Fruit fly (Drosophila melanogaster) whole organism, wandering third instar larva: ENCODE measurements around the gene CG18265.

Experiments used
- Abd-B ChIP-seq: fragments of >200 bp; optimal IDR thresholded peaks from 2 replicates; lab custom pipeline; 2017; ENCODE audit warnings: missing biosample characterization, missing genetic modification characterization
- CG32264 ChIP-seq: fragments of 200-800 bp; sonication (Bioruptor generic); optimal IDR thresholded peaks from 2 replicates; lab custom pipeline; 2016; ENCODE audit warnings: missing biosample characterization, missing genetic modification characterization
- CG9705 ChIP-seq: fragments of 200-800 bp; sonication (Bioruptor generic); optimal IDR thresholded peaks from 2 replicates; lab custom pipeline; 2018; ENCODE audit warnings: missing biosample characterization, mild to moderate bottlenecking, missing genetic modification characterization
- CrebA ChIP-seq: fragments of 200-800 bp; sonication (Bioruptor generic); optimal IDR thresholded peaks from 2 replicates; lab custom pipeline; 2016; ENCODE audit warnings: missing biosample characterization, mild to moderate bottlenecking, missing genetic modification characterization, borderline replicate concordance
- Dfd ChIP-seq: fragments of >200 bp; optimal IDR thresholded peaks from 2 replicates; lab custom pipeline; 2017; ENCODE audit warnings: missing biosample characterization, missing genetic modification characterization
- Dif ChIP-seq: fragments of 200-275, 200-300 bp; sonication (Bioruptor generic); optimal IDR thresholded peaks from 2 replicates; lab custom pipeline; 2018; ENCODE audit warnings: missing biosample characterization, missing genetic modification characterization; ENCODE audit not compliant: partially characterized antibody
- GATAd ChIP-seq: sonication (Bioruptor generic); optimal IDR thresholded peaks from 2 replicates; lab custom pipeline; 2016; ENCODE audit warnings: missing biosample characterization, missing genetic modification characterization
- HLH106 ChIP-seq: fragments of 200-800 bp; optimal IDR thresholded peaks from 3 replicates; lab custom pipeline; 2019; ENCODE audit warnings: missing biosample characterization, mild to moderate bottlenecking, missing genetic modification characterization, moderate library complexity
- Hnf4 ChIP-seq: fragments of 200-800 bp; sonication (Bioruptor generic); optimal IDR thresholded peaks from 2 replicates; lab custom pipeline; 2016; ENCODE audit warnings: missing biosample characterization, mild to moderate bottlenecking, missing genetic modification characterization
- Hr78 ChIP-seq: fragments of >200 bp; optimal IDR thresholded peaks from 2 replicates; lab custom pipeline; 2017; ENCODE audit warnings: missing biosample characterization, missing genetic modification characterization
- Hr83 ChIP-seq: fragments of 200-300 bp; sonication (Bioruptor generic); optimal IDR thresholded peaks from 2 replicates; lab custom pipeline; 2016; ENCODE audit warnings: missing biosample characterization, mild to moderate bottlenecking, missing genetic modification characterization, moderate library complexity; ENCODE audit not compliant: poor library complexity, severe bottlenecking
- Jra ChIP-seq: sonication (Bioruptor generic); optimal IDR thresholded peaks from 2 replicates; lab custom pipeline; 2016; ENCODE audit warnings: missing biosample characterization, missing genetic modification characterization
- Mio ChIP-seq: sonication (Bioruptor generic); optimal IDR thresholded peaks from 2 replicates; lab custom pipeline; 2016; ENCODE audit warnings: missing biosample characterization, missing genetic modification characterization
- Myc ChIP-seq: fragments of >200 bp; optimal IDR thresholded peaks from 2 replicates; lab custom pipeline; 2017
- N ChIP-seq: fragments of >200 bp; optimal IDR thresholded peaks from 2 replicates; lab custom pipeline; 2018; ENCODE audit warnings: missing biosample characterization, missing external identifiers, missing genetic modification characterization
- OdsH ChIP-seq: fragments of 200-800 bp; sonication (Bioruptor generic); optimal IDR thresholded peaks from 2 replicates; lab custom pipeline; 2016; ENCODE audit warnings: missing biosample characterization, mild to moderate bottlenecking, missing genetic modification characterization
- Rel ChIP-seq, 2 experiments: fragments of 200-800 bp; sonication (Bioruptor generic) in 1 of 2; optimal IDR thresholded peaks; 2 replicates in 1 of 2; 3 replicates in 1 of 2; lab custom pipeline; 2016 to 2019; ENCODE audit warnings: mild to moderate bottlenecking in 2 of 2, missing biosample characterization in 2 of 2, missing genetic modification characterization in 2 of 2, moderate library complexity in 1 of 2
- Sp1 ChIP-seq: fragments of 200-800 bp; sonication (Bioruptor generic); optimal IDR thresholded peaks from 3 replicates; lab custom pipeline; 2019; ENCODE audit warnings: missing biosample characterization, mild to moderate bottlenecking, missing genetic modification characterization, moderate library complexity
- Vsx2 ChIP-seq: fragments of 200-300, 225-300 bp; sonication (Bioruptor generic); optimal IDR thresholded peaks from 2 replicates; lab custom pipeline; 2018; ENCODE audit warnings: missing biosample characterization, missing genetic modification characterization; ENCODE audit not compliant: partially characterized antibody
- br ChIP-seq: fragments of 200-800 bp; sonication (Bioruptor generic); optimal IDR thresholded peaks from 2 replicates; lab custom pipeline; 2016; ENCODE audit warnings: missing biosample characterization, missing genetic modification characterization
- brk ChIP-seq: fragments of 200-800 bp; sonication (Bioruptor generic); optimal IDR thresholded peaks from 2 replicates; lab custom pipeline; 2016; ENCODE audit warnings: missing biosample characterization, mild to moderate bottlenecking, missing genetic modification characterization
- dl ChIP-seq, 2 experiments: fragments of 175-275, 200-275 bp in 1 of 2; fragments of 200-275 bp in 1 of 2; sonication (Bioruptor generic); optimal IDR thresholded peaks; lab custom pipeline; 2018; ENCODE audit warnings: mild to moderate bottlenecking in 2 of 2, missing biosample characterization in 2 of 2, missing genetic modification characterization in 2 of 2, moderate library complexity in 2 of 2; ENCODE audit not compliant: partially characterized antibody in 2 of 2, insufficient read depth in 1 of 2
- dmrt93B ChIP-seq: fragments of 200-800 bp; sonication (Bioruptor generic); optimal IDR thresholded peaks from 2 replicates; lab custom pipeline; 2018; ENCODE audit warnings: missing biosample characterization, mild to moderate bottlenecking, missing genetic modification characterization
- dsf ChIP-seq: sonication (Bioruptor generic); optimal IDR thresholded peaks from 2 replicates; lab custom pipeline; 2016; ENCODE audit warnings: missing biosample characterization, missing genetic modification characterization, borderline replicate concordance
- ey ChIP-seq: fragments of 200-800 bp; sonication (Bioruptor generic); optimal IDR thresholded peaks from 2 replicates; lab custom pipeline; 2016; ENCODE audit warnings: missing biosample characterization, missing genetic modification characterization
- foxo ChIP-seq, 2 experiments: fragments of 200-800 bp; sonication (Bioruptor generic); optimal IDR thresholded peaks; 2 replicates in 1 of 2; 3 replicates in 1 of 2; lab custom pipeline; 2016 to 2017; ENCODE audit warnings: missing biosample characterization in 2 of 2, missing genetic modification characterization in 2 of 2
- fru ChIP-seq: fragments of 200-800 bp; sonication (Bioruptor generic); optimal IDR thresholded peaks from 3 replicates; lab custom pipeline; 2016; ENCODE audit warnings: missing biosample characterization, mild to moderate bottlenecking, missing genetic modification characterization
- h ChIP-seq: fragments of 200-800 bp; sonication (Bioruptor generic); optimal IDR thresholded peaks from 3 replicates; lab custom pipeline; 2016; ENCODE audit warnings: missing biosample characterization, mild to moderate bottlenecking, missing genetic modification characterization
- jim ChIP-seq: fragments of 175-275, 200-325 bp; sonication (Bioruptor generic); optimal IDR thresholded peaks from 2 replicates; lab custom pipeline; 2016; ENCODE audit warnings: missing biosample characterization, mild to moderate bottlenecking, missing genetic modification characterization
- lola ChIP-seq: fragments of >200 bp; optimal IDR thresholded peaks from 2 replicates; lab custom pipeline; 2017; ENCODE audit warnings: missing biosample characterization, missing genetic modification characterization
- pan ChIP-seq: fragments of >200 bp; optimal IDR thresholded peaks from 2 replicates; lab custom pipeline; 2017
- psq ChIP-seq: fragments of 200-800 bp; sonication (Bioruptor generic); optimal IDR thresholded peaks from 3 replicates; lab custom pipeline; 2017; ENCODE audit warnings: missing biosample characterization, mild to moderate bottlenecking, missing genetic modification characterization, moderate library complexity
- rgr ChIP-seq: fragments of 200-800 bp; sonication (Bioruptor generic); optimal IDR thresholded peaks from 3 replicates; lab custom pipeline; 2016; ENCODE audit warnings: missing biosample characterization, mild to moderate bottlenecking, missing genetic modification characterization
- sage ChIP-seq: fragments of 200-800 bp; sonication (Bioruptor generic); optimal IDR thresholded peaks from 2 replicates; lab custom pipeline; 2016; ENCODE audit warnings: missing biosample characterization, mild to moderate bottlenecking, missing genetic modification characterization
- sv ChIP-seq: fragments of 200-800 bp; sonication (Bioruptor generic); optimal IDR thresholded peaks from 3 replicates; lab custom pipeline; 2016; ENCODE audit warnings: missing biosample characterization, missing genetic modification characterization
- tai ChIP-seq: sonication (Bioruptor generic); optimal IDR thresholded peaks from 2 replicates; lab custom pipeline; 2016; ENCODE audit warnings: missing biosample characterization, missing genetic modification characterization
- usp ChIP-seq: fragments of >200 bp; optimal IDR thresholded peaks from 2 replicates; lab custom pipeline; 2017; ENCODE audit warnings: missing biosample characterization, missing genetic modification characterization
- woc ChIP-seq: sonication (Bioruptor generic); optimal IDR thresholded peaks from 2 replicates; lab custom pipeline; 2016; ENCODE audit warnings: missing biosample characterization, mild to moderate bottlenecking, missing genetic modification characterization

CG18265 gene

dm6 chr3L:17502235-17502634, 63.0 kb downstream of the CG18265 start (continued):
- TF ChIP-seq Dfd (GFP tag; lab: Kevin White, UChicago) (no peak), GATAd (no peak), dl (GFP tag; optimal IDR thresholded peaks at IDR 0.05; lab: Kevin White, UChicago; ENCODE audit: insufficient read depth in 1 of 2, partially characterized antibody in 2 of 2) (no peak), Vsx2 (no peak), OdsH (GFP tag; lab: Kevin White, UChicago) (peak; percentile 78)

dm6 chr3L:17504538-17504937, 65.3 kb downstream of the CG18265 start:
- TF ChIP-seq h (GFP tag; lab: Kevin White, UChicago) (no peak), br (GFP tag; lab: Kevin White, UChicago) (no peak), Hr78 (GFP tag; lab: Kevin White, UChicago) (no peak), brk (GFP tag; lab: Kevin White, UChicago) (no peak), Mio (no peak), foxo (GFP tag; optimal IDR thresholded peaks at IDR 0.05; lab: Kevin White, UChicago) (no peak), N (GFP tag; lab: Kevin White, UChicago) (no peak), HLH106 (tag; lab: Kevin White, UChicago) (no peak), psq (GFP tag; lab: Kevin White, UChicago) (no peak), Hr83 (GFP tag; lab: Kevin White, UChicago) (no peak), CrebA (GFP tag; lab: Kevin White, UChicago) (no peak), Dfd (GFP tag; lab: Kevin White, UChicago) (no peak), dsf (no peak), Rel (GFP tag; optimal IDR thresholded peaks at IDR 0.05; lab: Kevin White, UChicago) (no peak), Rel (tag; optimal IDR thresholded peaks at IDR 0.05; lab: Kevin White, UChicago) (no peak), CG32264 (GFP tag; lab: Kevin White, UChicago) (no peak), sage (GFP tag; lab: Kevin White, UChicago) (no peak)
- TF ChIP-seq, all 38 proteins: peak for 0

- no peak for TF ChIP-seq Jra (GFP tag; lab: Kevin White, UChicago)
- no peak for TF ChIP-seq Myc (lab: Kevin White, UChicago)
- no peak for TF ChIP-seq usp (GFP tag; lab: Kevin White, UChicago)
- no peak for TF ChIP-seq Hr78 (GFP tag; lab: Kevin White, UChicago)
- TF ChIP-seq dsf, result no peak
- TF ChIP-seq psq (GFP tag; lab: Kevin White, UChicago), result peak; percentile 72
- TF ChIP-seq Dfd (GFP tag; lab: Kevin White, UChicago), result no peak
- peak; percentile 71 for TF ChIP-seq Sp1 (GFP tag; lab: Kevin White, UChicago)
- peak; percentile 79 for TF ChIP-seq h (GFP tag; lab: Kevin White, UChicago)
- TF ChIP-seq Mio, result no peak
- TF ChIP-seq tai (GFP tag; lab: Kevin White, UChicago), result no peak
- TF ChIP-seq lola (GFP tag; lab: Kevin White, UChicago), result no peak
- no peak for TF ChIP-seq pan (lab: Kevin White, UChicago)
- peak; percentile 73 for TF ChIP-seq fru
- TF ChIP-seq Vsx2, result no peak
- TF ChIP-seq Rel (GFP tag; optimal IDR thresholded peaks at IDR 0.05; lab: Kevin White, UChicago), result no peak
- peak; percentile 14 for TF ChIP-seq Rel (tag; optimal IDR thresholded peaks at IDR 0.05; lab: Kevin White, UChicago)
- TF ChIP-seq br (GFP tag; lab: Kevin White, UChicago), result peak; percentile 54
- no peak for TF ChIP-seq Abd-B
- TF ChIP-seq N (GFP tag; lab: Kevin White, UChicago), result no peak
- no peak for TF ChIP-seq CG32264 (GFP tag; lab: Kevin White, UChicago)
- TF ChIP-seq foxo (GFP tag; optimal IDR thresholded peaks at IDR 0.05; lab: Kevin White, UChicago), result peak in 1 of 2 experiments; percentile 81
- no peak for TF ChIP-seq Hr83 (GFP tag; lab: Kevin White, UChicago)
- peak; percentile 67 for TF ChIP-seq rgr (GFP tag; lab: Kevin White, UChicago)
- TF ChIP-seq Hnf4 (GFP tag; lab: Kevin White, UChicago), result no peak
- TF ChIP-seq HLH106 (tag; lab: Kevin White, UChicago), result peak; percentile 69
- TF ChIP-seq GATAd, result no peak
- no peak for TF ChIP-seq CG9705
- no peak for TF ChIP-seq brk (GFP tag; lab: Kevin White, UChicago)
- TF ChIP-seq Dif (GFP tag; lab: Kevin White, UChicago), result no peak
- TF ChIP-seq sage (GFP tag; lab: Kevin White, UChicago), result no peak
- TF ChIP-seq woc (GFP tag; lab: Kevin White, UChicago), result no peak
- peak; percentile 77 for TF ChIP-seq ey (GFP tag; lab: Kevin White, UChicago)
- TF ChIP-seq dmrt93B (GFP tag; lab: Kevin White, UChicago), result peak; percentile 31
- TF ChIP-seq sv (GFP tag; lab: Kevin White, UChicago), result no peak
- no peak for TF ChIP-seq CrebA (GFP tag; lab: Kevin White, UChicago)
- TF ChIP-seq dl (GFP tag; optimal IDR thresholded peaks at IDR 0.05; lab: Kevin White, UChicago; ENCODE audit: insufficient read depth in 1 of 2, partially characterized antibody in 2 of 2), result no peak
- peak; percentile 76 for TF ChIP-seq OdsH (GFP tag; lab: Kevin White, UChicago)
- no peak for TF ChIP-seq jim (GFP tag; lab: Kevin White, UChicago)
These were observed 67.0 kb downstream of the CG18265 start for dm6 chr3L:17506005-17506760.
